Worm (Caenorhabditis elegans) whole organism, L3 larva: ENCODE results near the gene K03H1.9.

ENCODE experiments used
- ZK546.5 ChIP-seq: sonication (generic microtip); optimal IDR thresholded peaks from 2 replicates; lab custom pipeline; 2017; ENCODE audit warnings: missing biosample characterization, missing genetic modification characterization
- aly-2 ChIP-seq: fragments of 150-350 bp; optimal IDR thresholded peaks from 2 replicates; lab custom pipeline; 2014; ENCODE audit warnings: missing biosample characterization, missing genetic modification characterization
- elt-1 ChIP-seq: fragments of 150-350 bp; optimal IDR thresholded peaks from 2 replicates; lab custom pipeline; 2014; ENCODE audit warnings: missing biosample characterization, missing genetic modification characterization
- eor-1 ChIP-seq, 2 experiments: fragments of 150-350 bp; optimal IDR thresholded peaks; 2 replicates each; lab custom pipeline; 2014 to 2018; ENCODE audit warnings: missing biosample characterization in 2 of 2, missing genetic modification characterization in 2 of 2
- jun-1 ChIP-seq: fragments of 150-350 bp; optimal IDR thresholded peaks from 2 replicates; lab custom pipeline; 2014; ENCODE audit warnings: missing biosample characterization, missing genetic modification reagents, missing genetic modification characterization
- nhr-237 ChIP-seq: fragments of 150-350 bp; optimal IDR thresholded peaks from 2 replicates; lab custom pipeline; 2014; ENCODE audit warnings: missing biosample characterization, missing genetic modification characterization
- snpc-4 ChIP-seq: fragments of 150-350 bp; optimal IDR thresholded peaks from 2 replicates; lab custom pipeline; 2014; ENCODE audit warnings: missing biosample characterization, missing genetic modification characterization
- unc-39 ChIP-seq: sonication (generic microtip); optimal IDR thresholded peaks from 4 replicates; lab custom pipeline; 2017; ENCODE audit warnings: missing biosample characterization, missing genetic modification characterization

DNA sequence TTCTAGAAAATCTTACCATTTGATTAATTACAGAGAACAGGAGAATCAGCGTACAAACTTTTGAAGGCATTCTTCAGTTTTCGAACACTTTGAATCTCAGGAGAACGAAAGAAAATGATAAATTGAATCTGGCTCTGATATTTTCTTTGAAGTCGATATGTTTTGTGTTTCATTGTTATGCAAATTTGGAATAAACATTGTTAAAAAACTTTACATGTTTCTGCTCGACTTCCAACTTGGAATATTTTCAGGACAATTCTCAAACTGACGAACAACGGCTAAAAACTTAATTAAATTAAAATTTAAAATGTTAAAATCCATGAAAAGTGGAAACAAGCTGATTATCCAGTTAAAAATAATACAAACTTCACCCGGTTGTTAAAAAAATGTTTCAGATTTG lies 47.1 kb upstream of the K03H1.9 start, which contains the start of gene C05B5.1:
- TF ChIP-seq snpc-4 (tag; lab: Kevin White, UChicago) (no peak), eor-1 (tag; optimal IDR thresholded peaks at IDR 0.05; lab: Kevin White, UChicago) (no peak), unc-39 (tag; lab: Kevin White, UChicago) (no peak), elt-1 (tag; lab: Kevin White, UChicago) (no peak), aly-2 (tag; lab: Kevin White, UChicago) (no peak), nhr-237 (tag; lab: Kevin White, UChicago) (no peak), ZK546.5 (tag; lab: Kevin White, UChicago) (no peak), jun-1 (tag; lab: Kevin White, UChicago) (no peak)
